Fruit fly (Drosophila melanogaster) whole organism, pupa: ENCODE data around the gene CG16820.

Experiments
- CG10348 ChIP-seq: fragments of 200-800 bp; sonication (Bioruptor generic); IDR thresholded peaks from 2 replicates; pipeline ENCODE4 v1.3.6; 2022; ENCODE audit warnings: missing biosample characterization, missing genetic modification characterization
- CG13204 ChIP-seq: fragments of 200-800 bp; sonication (Bioruptor generic); optimal IDR thresholded peaks from 2 replicates; lab custom pipeline; 2018; ENCODE audit warnings: missing biosample characterization, mild to moderate bottlenecking, missing genetic modification characterization, moderate library complexity
- CG14655 ChIP-seq: fragments of 200-800 bp; sonication (Bioruptor generic); optimal IDR thresholded peaks from 3 replicates; lab custom pipeline; 2017; ENCODE audit warnings: mild to moderate bottlenecking, missing biosample characterization, missing genetic modification reagents, missing genetic modification characterization
- CG32121 ChIP-seq: fragments of 200-800 bp; sonication (Bioruptor generic); IDR thresholded peaks from 2 replicates; pipeline ENCODE4 v1.3.6; 2022; ENCODE audit warnings: missing biosample characterization, missing genetic modification characterization
- CG34367 ChIP-seq: fragments of 200-800 bp; sonication (Bioruptor generic); optimal IDR thresholded peaks from 2 replicates; lab custom pipeline; 2018; ENCODE audit warnings: missing biosample characterization, mild to moderate bottlenecking, missing genetic modification characterization
- CG8301 ChIP-seq: fragments of 200-800 bp; sonication (Bioruptor generic); optimal IDR thresholded peaks from 2 replicates; lab custom pipeline; 2018; ENCODE audit warnings: missing biosample characterization, mild to moderate bottlenecking, missing genetic modification characterization
- D1 ChIP-seq: fragments of 200-800 bp; sonication (Bioruptor generic); optimal IDR thresholded peaks from 2 replicates; lab custom pipeline; 2018; ENCODE audit warnings: missing biosample characterization, mild to moderate bottlenecking, missing genetic modification characterization, moderate library complexity
- EcR ChIP-seq: fragments of 200-800 bp; sonication (Bioruptor generic); optimal IDR thresholded peaks from 3 replicates; lab custom pipeline; 2019; ENCODE audit warnings: missing biosample characterization, missing genetic modification characterization, mild to moderate bottlenecking, moderate library complexity, missing genetic modification reagents
- Pif1B ChIP-seq: fragments of 200-800 bp; sonication (Bioruptor generic); optimal IDR thresholded peaks from 3 replicates; lab custom pipeline; 2016; ENCODE audit warnings: missing biosample characterization, missing genetic modification characterization
- rn ChIP-seq: fragments of 200-800 bp; sonication (Bioruptor generic); IDR thresholded peaks from 2 replicates; pipeline ENCODE4 v1.3.6; 2022; ENCODE audit warnings: missing biosample characterization, missing genetic modification characterization

DNA sequence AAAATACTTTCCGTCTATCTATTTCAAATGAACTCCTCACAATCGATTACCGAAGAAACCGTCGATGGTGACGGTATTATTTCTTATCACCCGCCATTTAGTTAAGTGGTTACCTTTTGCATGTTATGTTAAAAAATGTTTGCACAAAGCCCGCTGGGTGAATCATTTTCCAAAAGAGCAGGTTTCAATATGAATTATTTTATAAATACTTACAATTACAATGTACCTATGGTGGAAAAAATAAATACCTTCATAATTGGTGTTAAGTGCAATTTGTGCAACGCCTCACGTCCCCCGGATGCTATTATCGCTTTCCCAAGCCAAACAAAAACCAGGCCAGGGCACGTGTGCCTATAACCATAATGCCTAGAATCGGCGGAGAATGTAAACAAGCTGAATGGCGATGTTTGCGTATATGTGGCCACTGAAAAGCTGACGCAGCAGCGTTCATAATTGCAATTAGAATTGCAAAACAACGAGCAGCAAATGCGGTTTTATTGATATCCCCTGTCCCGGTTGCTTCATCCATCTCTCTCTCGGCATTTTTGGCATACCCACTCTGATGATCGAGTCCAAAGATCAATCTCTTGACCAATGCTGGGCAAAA lies 39.1 kb upstream of the CG16820 start:
- peak; percentile 17; the same call in 1 of the 2 replicates for TF ChIP-seq CG32121 (GFP tag; lab: Robert Waterston, UW)
- no peak for TF ChIP-seq Pif1B
- no peak for TF ChIP-seq EcR (GFP tag; lab: Kevin White, UChicago)
- TF ChIP-seq CG13204 (GFP tag; lab: Kevin White, UChicago), result no peak
- no peak for TF ChIP-seq CG10348 (GFP tag; lab: Robert Waterston, UW)
- no peak for TF ChIP-seq CG14655
- TF ChIP-seq CG8301, result no peak
- TF ChIP-seq CG34367 (tag; lab: Kevin White, UChicago), result no peak
- TF ChIP-seq D1 (tag; lab: Kevin White, UChicago), result no peak
- TF ChIP-seq rn (GFP tag; lab: Robert Waterston, UW), result no peak
